Worm (Caenorhabditis elegans) whole organism, late embryonic: ENCODE data around the gene Y54F10AM.6.

ENCODE experiments used
- T23F11.4 ChIP-seq: fragments of 200-800 bp; sonication (Bioruptor generic); optimal IDR thresholded peaks from 2 replicates; lab custom pipeline; 2018; ENCODE audit warnings: mild to moderate bottlenecking, missing genetic modification characterization, missing compliant biosample characterization
- ama-1 ChIP-seq: fragments of 150-350 bp; optimal IDR thresholded peaks from 2 replicates; lab custom pipeline; 2014
- ceh-48 ChIP-seq: sonication (generic microtip); optimal IDR thresholded peaks from 2 replicates; lab custom pipeline; 2016; ENCODE audit warnings: missing genetic modification characterization, inconsistent platforms, missing compliant biosample characterization
- ceh-9 ChIP-seq: sonication (generic microtip); optimal IDR thresholded peaks from 2 replicates; lab custom pipeline; 2016; ENCODE audit warnings: mild to moderate bottlenecking, missing genetic modification characterization, inconsistent platforms, missing compliant biosample characterization
- dve-1 ChIP-seq: sonication (generic microtip); optimal IDR thresholded peaks from 2 replicates; lab custom pipeline; 2017; ENCODE audit warnings: antibody characterized with exemption, mild to moderate bottlenecking, missing genetic modification characterization, missing compliant biosample characterization
- elt-2 ChIP-seq: sonication (generic microtip); optimal IDR thresholded peaks from 2 replicates; lab custom pipeline; 2016; ENCODE audit warnings: missing genetic modification reagents, missing genetic modification characterization, missing compliant biosample characterization
- gmeb-2 ChIP-seq: sonication (generic microtip); optimal IDR thresholded peaks from 2 replicates; lab custom pipeline; 2016; ENCODE audit warnings: missing genetic modification characterization, inconsistent platforms, missing compliant biosample characterization
- nfya-1 ChIP-seq: sonication (generic microtip); optimal IDR thresholded peaks from 2 replicates; lab custom pipeline; 2017; ENCODE audit warnings: missing genetic modification characterization, mild to moderate bottlenecking, missing compliant biosample characterization, antibody characterized with exemption, moderate library complexity
- pqm-1 ChIP-seq: sonication (generic microtip); optimal IDR thresholded peaks from 2 replicates; lab custom pipeline; 2016; ENCODE audit warnings: missing genetic modification characterization, missing compliant biosample characterization
- sox-2 ChIP-seq: fragments of 200-800 bp; sonication (Bioruptor generic); IDR thresholded peaks from 2 replicates; pipeline ENCODE4 v1.3.6; 2022; ENCODE audit warnings: missing genetic modification reagents, missing genetic modification characterization, missing compliant biosample characterization
- sox-4 ChIP-seq: sonication (generic microtip); optimal IDR thresholded peaks from 2 replicates; lab custom pipeline; 2017; ENCODE audit warnings: mild to moderate bottlenecking, missing genetic modification characterization, inconsistent platforms, missing compliant biosample characterization

ce11 chrIII:2482171-2482570, 26.4 kb upstream of the Y54F10AM.6 start:
- TF ChIP-seq sox-2 (GFP tag; lab: Robert Waterston, UW), result no peak
- TF ChIP-seq gmeb-2 (tag; lab: Kevin White, UChicago), result no peak
- TF ChIP-seq ama-1 (lab: Kevin White, UChicago), result no peak
- TF ChIP-seq nfya-1 (tag; lab: Kevin White, UChicago), result no peak
- TF ChIP-seq sox-4, result no peak
- TF ChIP-seq dve-1, result no peak
- no peak for TF ChIP-seq pqm-1 (tag; lab: Kevin White, UChicago)
- no peak for TF ChIP-seq ceh-48 (tag; lab: Kevin White, UChicago)
- no peak for TF ChIP-seq ceh-9 (tag; lab: Kevin White, UChicago)
- no peak for TF ChIP-seq T23F11.4 (GFP tag; lab: Kevin White, UChicago)
- no peak for TF ChIP-seq elt-2 (tag; lab: Kevin White, UChicago)
